Worm (Caenorhabditis elegans): ENCODE results near the gene C32B5.13.

DNA sequence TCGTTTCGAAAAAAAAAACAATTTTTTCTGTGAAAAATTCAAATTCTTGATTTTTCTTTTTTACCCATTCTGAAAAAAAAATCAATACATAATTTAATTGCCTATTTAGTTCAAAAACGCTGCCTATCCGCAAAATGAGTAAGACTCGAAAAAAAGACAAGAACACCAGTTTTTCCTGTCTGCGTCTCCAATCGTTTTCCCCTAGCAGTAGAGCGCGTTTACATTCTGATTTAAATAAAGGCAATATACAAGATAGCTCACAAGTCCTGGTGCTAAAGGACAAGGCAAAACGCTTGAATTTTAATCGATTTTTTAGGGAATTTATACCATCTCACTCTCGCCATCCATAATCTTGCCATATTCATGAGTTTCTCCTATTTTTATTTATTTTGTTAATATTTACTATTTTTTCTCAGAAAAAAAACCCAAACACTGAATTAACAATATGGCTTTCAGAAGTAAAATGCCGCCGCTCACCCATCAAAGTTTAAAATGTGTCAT, 48.6 kb downstream of the C32B5.13 start, which contains the start of gene fbxc-33:
- no peak for TF ChIP-seq nfya-1 (tag; optimal IDR thresholded peaks at IDR 0.05; ENCODE audit: insufficient read depth)
- no peak for TF ChIP-seq ama-1 (optimal IDR thresholded peaks at IDR 0.05)
- TF ChIP-seq fkh-10 (GFP tag; optimal IDR thresholded peaks at IDR 0.05), result no peak
- no peak for TF ChIP-seq jun-1 (tag; optimal IDR thresholded peaks at IDR 0.05)
- no peak for TF ChIP-seq nhr-76 (tag; optimal IDR thresholded peaks at IDR 0.05)
- TF ChIP-seq mdl-1 (tag; optimal IDR thresholded peaks at IDR 0.05), result no peak
- no peak for TF ChIP-seq egl-5 (tag; optimal IDR thresholded peaks at IDR 0.05)
- no peak for TF ChIP-seq elt-1 (tag; optimal IDR thresholded peaks at IDR 0.05)
- TF ChIP-seq nhr-43 (tag; optimal IDR thresholded peaks at IDR 0.05; ENCODE audit: poor library complexity, severe bottlenecking), result no peak
- TF ChIP-seq ceh-28 (tag; optimal IDR thresholded peaks at IDR 0.05), result no peak
